Fruit fly (Drosophila melanogaster): Measurements from ENCODE around the gene MED31.

Gene MED31

DNA sequence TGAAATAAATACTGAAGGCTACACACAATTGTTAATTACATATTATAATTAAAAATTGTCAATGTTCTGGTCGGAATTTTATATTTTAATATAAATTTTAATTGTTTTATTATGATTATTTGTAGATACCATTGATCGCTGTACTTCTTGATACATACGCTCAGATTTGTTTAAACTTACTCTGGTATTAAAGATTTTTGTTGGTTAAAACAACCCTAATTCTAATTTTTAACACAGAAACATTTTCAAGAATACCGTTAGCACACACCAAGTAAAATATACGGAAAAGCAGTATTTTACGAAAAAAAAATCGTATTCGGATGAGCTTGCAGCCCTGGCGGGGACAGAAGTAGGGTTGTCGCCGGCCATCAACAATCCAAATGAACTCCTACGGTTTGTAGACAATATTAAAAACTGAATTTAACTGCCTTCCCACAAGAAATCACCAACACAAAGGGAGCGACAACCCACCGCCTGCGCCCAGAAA is at the start of gene MED31, which contains the start of the genes CG9775 and slx1 (continued):
- peak; percentile 48 for TF ChIP-seq CG17186 (GFP tag; optimal IDR thresholded peaks at IDR 0.05)
- peak; percentile 67 for TF ChIP-seq CG31224 (GFP tag; IDR thresholded peaks at IDR 0.05)
- TF ChIP-seq Dll (GFP tag; IDR thresholded peaks at IDR 0.05; ENCODE audit: partially characterized antibody) = no peak
- TF ChIP-seq HLH3B (GFP tag; IDR thresholded peaks at IDR 0.05) = peak; percentile 65; the same call in 1 of the 2 replicates
- peak; percentile 46 for TF ChIP-seq CG4617 (GFP tag; optimal IDR thresholded peaks at IDR 0.05; ENCODE audit: borderline replicate concordance)
- TF ChIP-seq BEAF-32 (GFP tag; optimal IDR thresholded peaks at IDR 0.05) = peak; percentile 45
- no peak for TF ChIP-seq fd102C (GFP tag; optimal IDR thresholded peaks at IDR 0.05)
- peak; percentile 30 for TF ChIP-seq CG6654 (GFP tag; optimal IDR thresholded peaks at IDR 0.05)
- TF ChIP-seq CG4360 (GFP tag; IDR thresholded peaks at IDR 0.05) = no peak
- no peak for TF ChIP-seq ems (GFP tag; optimal IDR thresholded peaks at IDR 0.05)
- TF ChIP-seq grau (tag; optimal IDR thresholded peaks at IDR 0.05) = peak; percentile 80
- TF ChIP-seq CG15514 (GFP tag; optimal IDR thresholded peaks at IDR 0.05) = peak; percentile 69
- no peak for TF ChIP-seq disco-r (GFP tag; optimal IDR thresholded peaks at IDR 0.05)
- TF ChIP-seq CG10979 (tag; optimal IDR thresholded peaks at IDR 0.05) = peak; percentile 69
- TF ChIP-seq hbn (GFP tag; IDR thresholded peaks at IDR 0.05; ENCODE audit: partially characterized antibody) = no peak
- peak; percentile 33 for TF ChIP-seq CG10431 (GFP tag; optimal IDR thresholded peaks at IDR 0.05)
- TF ChIP-seq bbx (GFP tag; IDR thresholded peaks at IDR 0.05; ENCODE audit: partially characterized antibody) = 0 out of 2 replicates have a peak, but pooled peaks have one; percentile 10
- no peak for TF ChIP-seq Doc2 (GFP tag; IDR thresholded peaks at IDR 0.05)
- TF ChIP-seq gsb-n (tag; optimal IDR thresholded peaks at IDR 0.05) = peak; percentile 78
- TF ChIP-seq CG8478 (optimal IDR thresholded peaks at IDR 0.05) = no peak
- TF ChIP-seq Fer1 (GFP tag; optimal IDR thresholded peaks at IDR 0.05) = peak; percentile 57
- TF ChIP-seq dpn (GFP tag; optimal IDR thresholded peaks at IDR 0.05) = peak in 1 of 2 experiments; percentile 78
- peak; percentile 94 for TF ChIP-seq sens (GFP tag)
- peak; percentile 79 for TF ChIP-seq Oli (tag; optimal IDR thresholded peaks at IDR 0.05)
- no peak for TF ChIP-seq CG8281 (tag; optimal IDR thresholded peaks at IDR 0.05)
- TF ChIP-seq CG15479 (GFP tag; optimal IDR thresholded peaks at IDR 0.05) = no peak
- no peak for TF ChIP-seq p53 (GFP tag; optimal IDR thresholded peaks at IDR 0.05)
- TF ChIP-seq sisA (GFP tag; IDR thresholded peaks at IDR 0.05) = peak; percentile 68
- peak; percentile 87 for TF ChIP-seq CG14710 (tag; optimal IDR thresholded peaks at IDR 0.05)
- no peak for TF ChIP-seq CG7987 (GFP tag; optimal IDR thresholded peaks at IDR 0.05)
- TF ChIP-seq CG7745 (tag; optimal IDR thresholded peaks at IDR 0.05) = no peak

DNA sequence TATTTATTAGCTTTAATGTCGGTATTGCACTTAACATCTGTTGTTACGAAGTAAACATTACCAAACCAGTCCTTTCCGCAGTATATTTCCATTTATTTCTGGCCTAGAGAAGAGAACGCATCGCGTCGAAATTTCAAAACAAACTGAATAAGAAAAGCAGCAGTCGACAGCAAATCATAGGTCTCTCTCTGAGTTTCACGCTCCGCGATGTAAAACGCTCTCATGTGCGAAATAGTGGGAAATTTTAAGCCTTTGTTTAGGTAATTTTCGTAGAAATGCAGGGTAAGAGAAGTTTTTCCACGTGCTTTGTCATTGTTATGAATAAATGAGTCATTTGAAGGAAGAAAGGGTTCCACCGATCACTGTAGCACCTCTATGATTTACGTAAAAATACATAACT is 42.1 kb upstream of the MED31 start:
- peak; percentile 30 to 56 for TF ChIP-seq Trl (optimal IDR thresholded peaks at IDR 0.05)
- no peak for TF ChIP-seq Trl (GFP tag; optimal IDR thresholded peaks at IDR 0.05)
- no peak for TF ChIP-seq corto (GFP tag; optimal IDR thresholded peaks at IDR 0.05)
- peak; percentile 51 for TF ChIP-seq stwl (tag; optimal IDR thresholded peaks at IDR 0.05)
- no peak for TF ChIP-seq CG4404 (GFP tag; IDR thresholded peaks at IDR 0.05)
- peak; percentile 99 for TF ChIP-seq CG2199 (GFP tag; IDR thresholded peaks at IDR 0.05)
- no peak for TF ChIP-seq ato (GFP tag; IDR thresholded peaks at IDR 0.05; ENCODE audit: partially characterized antibody)
- peak; percentile 27 for TF ChIP-seq Jarid2 (GFP tag; optimal IDR thresholded peaks at IDR 0.05)
- peak; percentile 66 for TF ChIP-seq sens (GFP tag)
